Fruit fly (Drosophila melanogaster) whole organism, adult: ENCODE results near the gene CG14644.

Experiments
- CG11617 ChIP-seq: fragments of 200-800 bp; sonication (Bioruptor generic); optimal IDR thresholded peaks from 2 replicates; lab custom pipeline; 2017; ENCODE audit warnings: mild to moderate bottlenecking, missing biosample characterization, missing genetic modification reagents, missing genetic modification characterization
- CG7045 ChIP-seq: fragments of 200-800 bp; sonication (Bioruptor generic); optimal IDR thresholded peaks from 2 replicates; lab custom pipeline; 2017; ENCODE audit warnings: missing biosample characterization, mild to moderate bottlenecking, missing genetic modification characterization
- Mnt ChIP-seq: fragments of 200-800 bp; sonication (Bioruptor generic); optimal IDR thresholded peaks from 2 replicates; lab custom pipeline; 2016; ENCODE audit warnings: missing biosample characterization, mild to moderate bottlenecking, missing genetic modification characterization
- cnc ChIP-seq, 2 experiments: fragments of >200 bp; optimal IDR thresholded peaks; 2 replicates each; lab custom pipeline; 2017
- kay ChIP-seq: fragments of 200-800 bp; sonication (Bioruptor generic); peaks from one replicate; lab custom pipeline; 2016; ENCODE audit warnings: missing biosample characterization, missing genetic modification characterization, borderline replicate concordance

- TF ChIP-seq cnc (optimal IDR thresholded peaks at IDR 0.05; lab: Kevin White, UChicago) (no peak), Mnt (GFP tag; lab: Kevin White, UChicago) (no peak), kay (GFP tag; lab: Kevin White, UChicago) (no peak), CG7045 (GFP tag; lab: Kevin White, UChicago) (no peak), CG11617 (GFP tag; lab: Kevin White, UChicago) (no peak)
Observed at dm6 chr3R:4284376-4284953, 31.6 kb upstream of the CG14644 start.
